Worm (Caenorhabditis elegans): Measurements from ENCODE around the gene pup-2.

Gene pup-2

ce11 chrIII:5181217-5181616 lies 4.5 kb upstream of the pup-2 start (continued):
- TF ChIP-seq snpc-3.4 (tag; optimal IDR thresholded peaks at IDR 0.05) (no peak), madf-3 (GFP tag; IDR thresholded peaks at IDR 0.05) (no peak), ekl-4 (GFP tag; IDR thresholded peaks at IDR 0.05) (peak; percentile 54; the same call in 1 of the 2 replicates), Y56A3A.18 (GFP tag; IDR thresholded peaks at IDR 0.05) (no peak), akir-1 (GFP tag; optimal IDR thresholded peaks at IDR 0.05) (no peak), lir-1 (GFP tag; conservative IDR thresholded peaks at IDR 0.05) (no peak), die-1 (tag; optimal IDR thresholded peaks at IDR 0.05) (no peak), dpff-1 (tag; optimal IDR thresholded peaks at IDR 0.05) (no peak), ccch-3 (GFP tag; optimal IDR thresholded peaks at IDR 0.05) (no peak), tlf-1 (GFP tag; optimal IDR thresholded peaks at IDR 0.05) (peak; percentile 52), B0336.3 (GFP tag; IDR thresholded peaks at IDR 0.05) (no peak), ceh-100 (GFP tag; IDR thresholded peaks at IDR 0.05) (no peak), F57A8.1 (GFP tag; optimal IDR thresholded peaks at IDR 0.05) (no peak), Y53F4B.3 (GFP tag; IDR thresholded peaks at IDR 0.05) (no peak), Y53G8AR.9 (GFP tag; conservative IDR thresholded peaks at IDR 0.05) (no peak), ztf-25 (GFP tag; IDR thresholded peaks at IDR 0.05) (no peak), F55B11.4 (tag; optimal IDR thresholded peaks at IDR 0.05; ENCODE audit: borderline replicate concordance, insufficient read depth) (no peak), F39B2.1 (GFP tag; IDR thresholded peaks at IDR 0.05) (no peak), nfya-1 (tag; optimal IDR thresholded peaks at IDR 0.05; ENCODE audit: borderline replicate concordance, insufficient read depth) (no peak), lin-54 (GFP tag; optimal IDR thresholded peaks at IDR 0.05) (peak; percentile 45), nhr-120 (GFP tag; IDR thresholded peaks at IDR 0.05) (no peak), madf-6 (GFP tag; IDR thresholded peaks at IDR 0.05) (peak; percentile 86), madf-10 (tag; optimal IDR thresholded peaks at IDR 0.05) (no peak), B0035.1 (tag; optimal IDR thresholded peaks at IDR 0.05) (no peak), snpc-4 (GFP tag; optimal IDR thresholded peaks at IDR 0.05) (no peak), snpc-4 (tag; optimal IDR thresholded peaks at IDR 0.05) (no peak), zfh-2 (GFP tag; conservative IDR thresholded peaks at IDR 0.05) (no peak), F57C9.4 (tag; optimal IDR thresholded peaks at IDR 0.05) (no peak)

- TF ChIP-seq hmg-1.2 (GFP tag; IDR thresholded peaks at IDR 0.05) = peak; percentile 74; the same call in 1 of the 2 replicates
- no peak for TF ChIP-seq tbp1 (GFP tag; optimal IDR thresholded peaks at IDR 0.05)
Observed at ce11 chrIII:5181641-5182040, 4.1 kb upstream of the pup-2 start.

- no peak for TF ChIP-seq attf-6 (GFP tag; IDR thresholded peaks at IDR 0.05)
- no peak for TF ChIP-seq T26A5.8 (tag; optimal IDR thresholded peaks at IDR 0.05)
- TF ChIP-seq zfh-2 (GFP tag; conservative IDR thresholded peaks at IDR 0.05) = no peak
- TF ChIP-seq nfyb-1 (GFP tag; IDR thresholded peaks at IDR 0.05) = no peak
- TF ChIP-seq xnd-1 (tag; optimal IDR thresholded peaks at IDR 0.05) = no peak
- TF ChIP-seq K12H6.12 (tag; optimal IDR thresholded peaks at IDR 0.05) = no peak
- TF ChIP-seq Y53F4B.3 (GFP tag; IDR thresholded peaks at IDR 0.05) = no peak
- TF ChIP-seq tbp1 (GFP tag; optimal IDR thresholded peaks at IDR 0.05) = no peak
- TF ChIP-seq sea-2 (GFP tag; IDR thresholded peaks at IDR 0.05) = no peak
- no peak for TF ChIP-seq ceh-27 (GFP tag; optimal IDR thresholded peaks at IDR 0.05)
- TF ChIP-seq hmg-1.2 (GFP tag; IDR thresholded peaks at IDR 0.05) = no peak
- TF ChIP-seq Y53G8AR.9 (GFP tag; conservative IDR thresholded peaks at IDR 0.05) = no peak
Observed at ce11 chrIII:5183372-5183771, 2.3 kb upstream of the pup-2 start.

Measured in whole organism, young adult.